Fruit fly (Drosophila melanogaster) whole organism, adult: ENCODE data around the gene CG32248.

Experiments used
- CG11617 ChIP-seq: fragments of 200-800 bp; sonication (Bioruptor generic); optimal IDR thresholded peaks from 2 replicates; lab custom pipeline; 2017; ENCODE audit warnings: mild to moderate bottlenecking, missing biosample characterization, missing genetic modification reagents, missing genetic modification characterization
- CG12768 ChIP-seq: fragments of 200-800 bp; sonication (Bioruptor generic); optimal IDR thresholded peaks from 2 replicates; lab custom pipeline; 2017; ENCODE audit warnings: missing biosample characterization, missing genetic modification characterization, mild to moderate bottlenecking, moderate library complexity, missing genetic modification reagents
- CG14711 ChIP-seq: fragments of 200-800 bp; sonication (Bioruptor generic); optimal IDR thresholded peaks from 2 replicates; lab custom pipeline; 2018; ENCODE audit warnings: missing biosample characterization, mild to moderate bottlenecking, missing genetic modification characterization, moderate library complexity
- CG1620 ChIP-seq: fragments of 200-800 bp; sonication (Bioruptor generic); optimal IDR thresholded peaks from 2 replicates; lab custom pipeline; 2016; ENCODE audit warnings: missing biosample characterization, missing genetic modification characterization
- CG33017 ChIP-seq: fragments of 200-800 bp; sonication (Bioruptor generic); optimal IDR thresholded peaks from 2 replicates; lab custom pipeline; 2018; ENCODE audit warnings: missing biosample characterization, mild to moderate bottlenecking, missing genetic modification characterization, moderate library complexity
- CG5204 ChIP-seq: fragments of 200-800 bp; sonication (Bioruptor generic); optimal IDR thresholded peaks from 2 replicates; lab custom pipeline; 2016; ENCODE audit warnings: missing biosample characterization, missing genetic modification characterization
- CG7045 ChIP-seq: fragments of 200-800 bp; sonication (Bioruptor generic); optimal IDR thresholded peaks from 2 replicates; lab custom pipeline; 2017; ENCODE audit warnings: missing biosample characterization, mild to moderate bottlenecking, missing genetic modification characterization
- CG7101 ChIP-seq: fragments of 200-800 bp; sonication (Bioruptor generic); optimal IDR thresholded peaks from 2 replicates; lab custom pipeline; 2018; ENCODE audit warnings: missing biosample characterization, mild to moderate bottlenecking, missing genetic modification characterization, moderate library complexity
- Clk ChIP-seq: fragments of 200-800 bp; sonication (Bioruptor generic); optimal IDR thresholded peaks from 2 replicates; lab custom pipeline; 2017; ENCODE audit warnings: missing biosample characterization, missing genetic modification characterization
- Crg-1 ChIP-seq: fragments of 200-800 bp; sonication (Bioruptor generic); optimal IDR thresholded peaks from 2 replicates; lab custom pipeline; 2016; ENCODE audit warnings: missing biosample characterization, missing genetic modification characterization
- Hr96 ChIP-seq: fragments of 200-800 bp; sonication (Bioruptor generic); optimal IDR thresholded peaks from 2 replicates; lab custom pipeline; 2016; ENCODE audit warnings: missing biosample characterization, missing genetic modification characterization
- Mnt ChIP-seq: fragments of 200-800 bp; sonication (Bioruptor generic); optimal IDR thresholded peaks from 2 replicates; lab custom pipeline; 2016; ENCODE audit warnings: missing biosample characterization, mild to moderate bottlenecking, missing genetic modification characterization
- bab1 ChIP-seq: fragments of 200-800 bp; sonication (Bioruptor generic); optimal IDR thresholded peaks from 3 replicates; lab custom pipeline; 2019; ENCODE audit warnings: missing biosample characterization, mild to moderate bottlenecking, missing genetic modification characterization, moderate library complexity
- cic ChIP-seq: fragments of 200-800 bp; sonication (Bioruptor generic); optimal IDR thresholded peaks from 2 replicates; lab custom pipeline; 2017; ENCODE audit warnings: missing biosample characterization, mild to moderate bottlenecking, missing genetic modification characterization, moderate library complexity
- cnc ChIP-seq, 2 experiments: fragments of >200 bp; optimal IDR thresholded peaks; 2 replicates each; lab custom pipeline; 2017
- kay ChIP-seq: fragments of 200-800 bp; sonication (Bioruptor generic); peaks from one replicate; lab custom pipeline; 2016; ENCODE audit warnings: missing biosample characterization, missing genetic modification characterization, borderline replicate concordance
- ovo ChIP-seq: fragments of 200-800 bp; sonication (Bioruptor generic); optimal IDR thresholded peaks from 2 replicates; lab custom pipeline; 2016; ENCODE audit warnings: missing biosample characterization, missing genetic modification characterization
- pad ChIP-seq: fragments of 200-800 bp; sonication (Bioruptor generic); optimal IDR thresholded peaks from 3 replicates; lab custom pipeline; 2017; ENCODE audit warnings: missing biosample characterization, missing genetic modification characterization, mild to moderate bottlenecking, moderate library complexity, missing genetic modification reagents
- tj ChIP-seq: fragments of 200-800 bp; sonication (Bioruptor generic); optimal IDR thresholded peaks from 3 replicates; lab custom pipeline; 2017; ENCODE audit warnings: missing biosample characterization, mild to moderate bottlenecking, missing genetic modification characterization, moderate library complexity
- toe ChIP-seq: fragments of 200-800 bp; sonication (Bioruptor generic); optimal IDR thresholded peaks from 2 replicates; lab custom pipeline; 2016; ENCODE audit warnings: missing biosample characterization, missing genetic modification characterization

The CG32248 gene

dm6 chr3L:4493609-4494008 is 22.1 kb downstream of the CG32248 start:
- TF ChIP-seq CG14711 (tag; lab: Kevin White, UChicago) (no peak), bab1 (GFP tag; lab: Kevin White, UChicago) (no peak), CG33017 (tag; lab: Kevin White, UChicago) (no peak), cnc (optimal IDR thresholded peaks at IDR 0.05; lab: Kevin White, UChicago) (no peak), CG1620 (no peak), CG7045 (GFP tag; lab: Kevin White, UChicago) (no peak), Clk (no peak)

DNA sequence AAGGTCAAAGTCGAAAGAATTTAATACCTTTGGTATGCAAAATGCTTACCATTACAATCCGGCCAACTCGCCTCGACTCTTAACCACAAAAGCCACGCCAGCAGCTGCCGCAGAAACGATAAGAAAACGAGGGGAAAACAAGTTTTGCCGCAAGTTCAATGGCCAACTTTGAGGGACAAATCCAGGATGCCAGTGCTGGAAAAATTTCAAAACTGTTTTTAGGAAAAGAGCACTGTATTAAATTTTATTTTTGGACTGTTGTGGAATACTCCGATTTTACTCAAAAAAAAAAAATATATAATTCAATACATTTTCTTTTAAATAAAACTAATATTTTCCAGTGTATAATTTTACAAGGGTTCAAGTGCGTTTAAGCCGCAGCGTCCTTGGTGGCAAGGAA is 23.1 kb downstream of the CG32248 start:
- TF ChIP-seq CG11617 (GFP tag; lab: Kevin White, UChicago) (no peak), ovo (GFP tag; lab: Kevin White, UChicago) (no peak), CG33017 (tag; lab: Kevin White, UChicago) (no peak), kay (GFP tag; lab: Kevin White, UChicago) (no peak), CG12768 (no peak), CG7045 (GFP tag; lab: Kevin White, UChicago) (no peak), pad (GFP tag; lab: Kevin White, UChicago) (no peak), toe (no peak)

dm6 chr3L:4497677-4498076 is 26.1 kb downstream of the CG32248 start, which contains the start of gene CG13721:
TSS of gene CG13721 (minus strand) at chr3L:4497777.
- TF ChIP-seq pad (GFP tag; lab: Kevin White, UChicago) (no peak), CG7045 (GFP tag; lab: Kevin White, UChicago) (no peak), bab1 (GFP tag; lab: Kevin White, UChicago) (no peak), CG7101 (tag; lab: Kevin White, UChicago) (no peak), ovo (GFP tag; lab: Kevin White, UChicago) (no peak), CG12768 (no peak), CG33017 (tag; lab: Kevin White, UChicago) (no peak), CG1620 (no peak), tj (GFP tag; lab: Kevin White, UChicago) (no peak), Hr96 (GFP tag; lab: Kevin White, UChicago) (no peak), Clk (no peak)

- TF ChIP-seq Hr96 (GFP tag; lab: Kevin White, UChicago) (no peak), pad (GFP tag; lab: Kevin White, UChicago) (no peak), kay (GFP tag; lab: Kevin White, UChicago) (no peak), CG7045 (GFP tag; lab: Kevin White, UChicago) (no peak), CG7101 (tag; lab: Kevin White, UChicago) (no peak), CG33017 (tag; lab: Kevin White, UChicago) (no peak), CG14711 (tag; lab: Kevin White, UChicago) (no peak), cnc (optimal IDR thresholded peaks at IDR 0.05; lab: Kevin White, UChicago) (no peak), Mnt (no peak), toe (no peak), Clk (no peak), bab1 (GFP tag; lab: Kevin White, UChicago) (no peak), tj (GFP tag; lab: Kevin White, UChicago) (no peak), CG5204 (GFP tag; lab: Kevin White, UChicago) (no peak), cic (GFP tag; lab: Kevin White, UChicago) (no peak)
Observed at dm6 chr3L:4500400-4500799, 28.9 kb downstream of the CG32248 start, which contains the start of gene CG13720. TSS of gene CG13720 (minus strand) at chr3L:4500500.

- TF ChIP-seq bab1 (GFP tag; lab: Kevin White, UChicago) (no peak), CG1620 (no peak), CG5204 (GFP tag; lab: Kevin White, UChicago) (no peak), pad (GFP tag; lab: Kevin White, UChicago) (no peak), CG7101 (tag; lab: Kevin White, UChicago) (no peak), cic (GFP tag; lab: Kevin White, UChicago) (no peak), Hr96 (GFP tag; lab: Kevin White, UChicago) (no peak), toe (no peak)
Observed at dm6 chr3L:4501406-4501805, 29.9 kb downstream of the CG32248 start.

dm6 chr3L:4507846-4508245 is 36.3 kb downstream of the CG32248 start:
- TF ChIP-seq Clk (no peak), CG11617 (GFP tag; lab: Kevin White, UChicago) (no peak)

DNA sequence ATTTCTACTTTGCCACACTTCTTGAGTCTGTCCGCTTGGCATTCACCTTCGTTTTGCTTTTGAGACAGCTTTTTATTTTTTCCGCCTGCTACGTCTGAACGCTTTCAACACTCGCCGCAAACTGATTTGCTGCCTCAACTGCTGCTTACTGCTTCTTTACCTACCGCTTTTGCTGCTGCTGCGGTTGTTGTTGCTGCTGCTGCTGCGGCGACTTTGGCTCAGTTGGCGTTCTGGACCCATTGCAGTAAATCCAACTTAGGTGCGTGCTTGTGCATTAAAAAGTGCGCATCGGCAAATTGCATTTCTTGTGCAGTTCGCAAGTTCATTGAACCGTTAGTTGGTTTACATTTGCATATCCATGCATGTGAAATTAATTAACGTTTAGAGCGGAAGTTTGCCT is 36.8 kb downstream of the CG32248 start, which contains the start of gene NT1:
NT1 (minus strand) TSS at position 127 of the 400 bp plus-strand sequence.
- TF ChIP-seq Hr96 (GFP tag; lab: Kevin White, UChicago) (no peak), pad (GFP tag; lab: Kevin White, UChicago) (no peak), kay (GFP tag; lab: Kevin White, UChicago) (no peak), cnc (optimal IDR thresholded peaks at IDR 0.05; lab: Kevin White, UChicago) (no peak), Crg-1 (GFP tag; lab: Kevin White, UChicago) (no peak), CG12768 (no peak), CG5204 (GFP tag; lab: Kevin White, UChicago) (no peak), CG7101 (tag; lab: Kevin White, UChicago) (no peak), Mnt (no peak)
